Fruit fly (Drosophila melanogaster): ENCODE measurements around the gene CG7330.

CG7330 gene

DNA sequence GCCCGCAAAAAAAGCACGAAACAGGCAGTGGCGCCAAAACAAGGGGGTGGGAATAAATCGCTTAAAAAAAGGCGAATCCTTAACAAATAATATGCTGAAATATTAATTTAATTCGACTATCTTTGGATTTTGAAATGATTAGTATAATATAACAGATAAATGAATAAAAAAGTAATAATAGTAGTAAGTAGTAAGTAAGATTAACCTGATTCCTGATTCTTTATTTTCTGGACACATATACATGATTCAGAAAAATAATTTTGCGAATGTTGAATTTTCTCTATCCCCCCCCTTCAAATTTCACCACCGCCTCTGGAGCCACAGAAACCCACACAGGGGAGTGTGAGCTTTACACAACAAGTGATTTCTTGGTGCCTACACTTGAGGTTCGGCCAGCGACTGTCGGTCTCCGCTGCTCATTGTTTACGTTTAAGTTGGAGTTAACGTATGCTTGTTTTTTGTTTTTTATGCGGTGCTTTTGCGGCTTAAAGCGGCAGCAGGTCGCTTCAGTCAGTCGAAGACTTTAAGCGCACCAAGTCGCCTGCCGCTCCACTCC, at the start of gene CG7330 (continued):
- TF ChIP-seq CG32532 (GFP tag; IDR thresholded peaks at IDR 0.05) (peak; percentile 80), CG9727 (GFP tag; optimal IDR thresholded peaks at IDR 0.05) (peak; percentile 88), Aef1 (GFP tag; IDR thresholded peaks at IDR 0.05) (peak; percentile 84), CG7963 (GFP tag; IDR thresholded peaks at IDR 0.05; ENCODE audit: partially characterized antibody) (no peak), CG31441 (GFP tag; IDR thresholded peaks at IDR 0.05) (peak; percentile 98), zfh1 (GFP tag; IDR thresholded peaks at IDR 0.05) (peak; percentile 57; the same call in 2 of the 3 replicates), bcd (GFP tag; optimal IDR thresholded peaks at IDR 0.05) (peak; percentile 91), h (optimal IDR thresholded peaks at IDR 0.05) (no peak), lmd (GFP tag; IDR thresholded peaks at IDR 0.05) (peak; percentile 92), oc (tag; optimal IDR thresholded peaks at IDR 0.05) (peak; percentile 87), CG1647 (GFP tag; optimal IDR thresholded peaks at IDR 0.05) (peak; percentile 36), Nf-YA (GFP tag; IDR thresholded peaks at IDR 0.05) (peak; percentile 52; the same call in 1 of the 2 replicates), CG6765 (GFP tag; optimal IDR thresholded peaks at IDR 0.05) (peak; percentile 91), sna (GFP tag; IDR thresholded peaks at IDR 0.05; ENCODE audit: partially characterized antibody) (no peak), Opbp (GFP tag; IDR thresholded peaks at IDR 0.05; ENCODE audit: partially characterized antibody) (no peak), Med (GFP tag) (peak; percentile 89), Ravus (GFP tag; IDR thresholded peaks at IDR 0.05) (peak; percentile 54), Hsf (GFP tag; optimal IDR thresholded peaks at IDR 0.05) (peak; percentile 77), Mrtf (GFP tag; IDR thresholded peaks at IDR 0.05) (peak; percentile 72), CG12391 (tag; optimal IDR thresholded peaks at IDR 0.05) (peak; percentile 92), insv (GFP tag; optimal IDR thresholded peaks at IDR 0.05) (peak in 1 of 2 experiments; percentile 55), ATbp (GFP tag; optimal IDR thresholded peaks at IDR 0.05) (peak; percentile 93), CG14667 (GFP tag; IDR thresholded peaks at IDR 0.05) (peak; percentile 80), CG6175 (GFP tag; IDR thresholded peaks at IDR 0.05) (no peak; the same call in 2 of the 3 replicates), nau (GFP tag; optimal IDR thresholded peaks at IDR 0.05) (peak; percentile 92), sug (tag; optimal IDR thresholded peaks at IDR 0.05) (peak; percentile 88), esg (GFP tag; conservative IDR thresholded peaks at IDR 0.05) (peak; percentile 92), ERR (GFP tag; optimal IDR thresholded peaks at IDR 0.05) (no peak), Hmr (GFP tag; optimal IDR thresholded peaks at IDR 0.05) (peak; percentile 95), cwo (GFP tag; optimal IDR thresholded peaks at IDR 0.05) (peak; percentile 92), ro (GFP tag; IDR thresholded peaks at IDR 0.05) (peak; percentile 66; the same call in 1 of the 2 replicates), CG13424 (tag; optimal IDR thresholded peaks at IDR 0.05) (peak; percentile 96), psq (GFP tag; optimal IDR thresholded peaks at IDR 0.05) (peak; percentile 68), fd3F (GFP tag; optimal IDR thresholded peaks at IDR 0.05) (peak; percentile 93), prd (optimal IDR thresholded peaks at IDR 0.05) (no peak), prd (GFP tag; IDR thresholded peaks at IDR 0.05) (peak; percentile 83), mam (GFP tag; optimal IDR thresholded peaks at IDR 0.05) (peak; percentile 54), ftz-f1 (GFP tag; optimal IDR thresholded peaks at IDR 0.05) (no peak), CkIIα-i1 (GFP tag; IDR thresholded peaks at IDR 0.05) (peak; percentile 32; the same call in 1 of the 2 replicates), grn (GFP tag; optimal IDR thresholded peaks at IDR 0.05) (no peak), CG9215 (GFP tag; IDR thresholded peaks at IDR 0.05) (peak; percentile 82), eyg (GFP tag; optimal IDR thresholded peaks at IDR 0.05) (no peak), CG2199 (GFP tag; IDR thresholded peaks at IDR 0.05) (0 out of 3 replicates have a peak, but pooled peaks have one; percentile 51), CG10147 (GFP tag; optimal IDR thresholded peaks at IDR 0.05) (peak; percentile 93), zf30C (GFP tag; optimal IDR thresholded peaks at IDR 0.05) (no peak), Ets97D (GFP tag; optimal IDR thresholded peaks at IDR 0.05) (no peak), pum (GFP tag; optimal IDR thresholded peaks at IDR 0.05) (no peak), CG7556 (GFP tag; optimal IDR thresholded peaks at IDR 0.05) (peak; percentile 97), klu (GFP tag; IDR thresholded peaks at IDR 0.05) (peak; percentile 82), CG7987 (GFP tag; optimal IDR thresholded peaks at IDR 0.05) (peak; percentile 63), CG16779 (GFP tag; IDR thresholded peaks at IDR 0.05) (no peak)

Data from whole organism, embryonic.